Fruit fly (Drosophila melanogaster) whole organism, embryonic: ENCODE data around the gene CG17768.

Experiments
- Atf6 ChIP-seq: fragments of 200-800 bp; sonication (Bioruptor generic); IDR thresholded peaks from 2 replicates; pipeline ENCODE4 v1.3.6; 2022; ENCODE audit warnings: missing biosample characterization, missing genetic modification characterization
- B-H1 ChIP-seq: fragments of 200-800 bp; sonication (Bioruptor generic); IDR thresholded peaks from 3 replicates; pipeline ENCODE4 v1.3.6; 2022; ENCODE audit warnings: missing biosample characterization, missing genetic modification characterization
- CG11456 ChIP-seq: fragments of 200-800 bp; sonication (Bioruptor generic); IDR thresholded peaks from 3 replicates; pipeline ENCODE4 v1.3.6; 2022; ENCODE audit warnings: missing biosample characterization, missing genetic modification characterization
- CG11695 ChIP-seq: fragments of 200-800 bp; sonication (Bioruptor generic); IDR thresholded peaks from 3 replicates; pipeline ENCODE4 v1.3.6; 2022; ENCODE audit warnings: missing biosample characterization, missing genetic modification characterization
- CG12942 ChIP-seq: fragments of 200-800 bp; sonication (Bioruptor generic); optimal IDR thresholded peaks from 3 replicates; lab custom pipeline; 2016; ENCODE audit warnings: missing biosample characterization, missing genetic modification characterization
- CG13296 ChIP-seq: fragments of 200-800 bp; sonication (Bioruptor generic); optimal IDR thresholded peaks from 3 replicates; lab custom pipeline; 2018; ENCODE audit warnings: missing biosample characterization, mild to moderate bottlenecking, missing genetic modification characterization
- CG13775 ChIP-seq: fragments of 200-800 bp; sonication (Bioruptor generic); optimal IDR thresholded peaks from 3 replicates; lab custom pipeline; 2017; ENCODE audit warnings: missing biosample characterization, mild to moderate bottlenecking, missing genetic modification characterization
- CG14014 ChIP-seq: fragments of 200-800 bp; sonication (Bioruptor generic); IDR thresholded peaks from 2 replicates; pipeline ENCODE4 v1.3.6; 2022; ENCODE audit warnings: missing biosample characterization, missing genetic modification characterization
- CG15011 ChIP-seq: fragments of 200-800 bp; sonication (Bioruptor generic); optimal IDR thresholded peaks from 3 replicates; lab custom pipeline; 2018; ENCODE audit warnings: missing biosample characterization, mild to moderate bottlenecking, missing genetic modification characterization
- CG15073 ChIP-seq: fragments of 200-800 bp; sonication (Bioruptor generic); optimal IDR thresholded peaks from 2 replicates; lab custom pipeline; 2016; ENCODE audit warnings: missing biosample characterization, missing genetic modification characterization
- CG1529 ChIP-seq: fragments of 200-800 bp; sonication (Bioruptor generic); optimal IDR thresholded peaks from 3 replicates; lab custom pipeline; 2018; ENCODE audit warnings: missing biosample characterization, missing genetic modification characterization
- CG16815 ChIP-seq: fragments of 200-800 bp; sonication (Bioruptor generic); optimal IDR thresholded peaks from 3 replicates; lab custom pipeline; 2017; ENCODE audit warnings: missing biosample characterization, mild to moderate bottlenecking, missing genetic modification characterization
- CG17612 ChIP-seq: fragments of 200-800 bp; sonication (Bioruptor generic); IDR thresholded peaks from 2 replicates; pipeline ENCODE4 v1.3.6; 2022; ENCODE audit warnings: missing biosample characterization, missing genetic modification characterization
- CG1792 ChIP-seq: fragments of 200-800 bp; sonication (Bioruptor generic); optimal IDR thresholded peaks from 2 replicates; lab custom pipeline; 2016; ENCODE audit warnings: missing biosample characterization, missing genetic modification characterization
- CG5953 ChIP-seq: fragments of 200-800 bp; sonication (Bioruptor generic); IDR thresholded peaks from 2 replicates; pipeline ENCODE4 v1.3.6; 2022; ENCODE audit warnings: missing biosample characterization, missing genetic modification characterization
- CG7963 ChIP-seq: fragments of 200-800 bp; sonication (Bioruptor generic); IDR thresholded peaks from 3 replicates; pipeline ENCODE4 v1.3.6; 2022; ENCODE audit warnings: missing biosample characterization, missing genetic modification characterization; ENCODE audit not compliant: partially characterized antibody
- Chrac-16 ChIP-seq: fragments of 200-800 bp; sonication (Bioruptor generic); optimal IDR thresholded peaks from 3 replicates; lab custom pipeline; 2016; ENCODE audit warnings: missing biosample characterization, missing genetic modification characterization
- CkIIα-i1 ChIP-seq: fragments of 200-800 bp; sonication (Bioruptor generic); IDR thresholded peaks from 2 replicates; pipeline ENCODE4 v1.3.6; 2022; ENCODE audit warnings: missing biosample characterization, missing genetic modification characterization
- ERR ChIP-seq: fragments of 200-800 bp; sonication (Bioruptor generic); optimal IDR thresholded peaks from 2 replicates; lab custom pipeline; 2016; ENCODE audit warnings: missing biosample characterization, missing genetic modification characterization
- Ets65A ChIP-seq: fragments of 200-800 bp; sonication (Bioruptor generic); peaks from one replicate; lab custom pipeline; 2016; ENCODE audit warnings: missing biosample characterization, missing genetic modification characterization
- Gug ChIP-seq: fragments of 200-800 bp; sonication (Bioruptor generic); IDR thresholded peaks from 4 replicates; pipeline ENCODE4 v1.3.6; 2022; ENCODE audit warnings: missing biosample characterization, missing genetic modification characterization
- HLH54F ChIP-seq: fragments of 200-800 bp; sonication (Bioruptor generic); optimal IDR thresholded peaks from 3 replicates; lab custom pipeline; 2016; ENCODE audit warnings: missing biosample characterization, missing genetic modification characterization
- HLHmδ ChIP-seq: fragments of 200-800 bp; sonication (Bioruptor generic); optimal IDR thresholded peaks from 2 replicates; lab custom pipeline; 2018; ENCODE audit warnings: missing biosample characterization, mild to moderate bottlenecking, missing genetic modification characterization, moderate library complexity
- HmgZ ChIP-seq: fragments of 200-800 bp; sonication (Bioruptor generic); optimal IDR thresholded peaks from 2 replicates; lab custom pipeline; 2018; ENCODE audit warnings: missing biosample characterization, mild to moderate bottlenecking, missing genetic modification characterization
- Hr51 ChIP-seq, 2 experiments: fragments of 200-800 bp; sonication (Bioruptor generic); optimal IDR thresholded peaks; 2 replicates in 1 of 2; 3 replicates in 1 of 2; lab custom pipeline; 2016 to 2018; ENCODE audit warnings: missing biosample characterization in 2 of 2, missing genetic modification characterization in 2 of 2, mild to moderate bottlenecking in 1 of 2, moderate library complexity in 1 of 2
- Meics ChIP-seq: fragments of 200-800 bp; sonication (Bioruptor generic); optimal IDR thresholded peaks from 2 replicates; lab custom pipeline; 2017; ENCODE audit warnings: missing biosample characterization, mild to moderate bottlenecking, missing genetic modification characterization
- Nf-YB ChIP-seq: fragments of 200-800 bp; sonication (Bioruptor generic); optimal IDR thresholded peaks from 3 replicates; lab custom pipeline; 2019; ENCODE audit warnings: missing biosample characterization, mild to moderate bottlenecking, missing genetic modification characterization, moderate library complexity
- Opbp ChIP-seq: fragments of 200-800 bp; sonication (Bioruptor generic); IDR thresholded peaks from 3 replicates; pipeline ENCODE4 v1.3.6; 2022; ENCODE audit warnings: missing biosample characterization, missing genetic modification characterization; ENCODE audit not compliant: partially characterized antibody
- Sin3A ChIP-seq: fragments of >200 bp; optimal IDR thresholded peaks from 2 replicates; lab custom pipeline; 2018
- Sry-δ ChIP-seq: fragments of 200-800 bp; sonication (Bioruptor generic); optimal IDR thresholded peaks from 2 replicates; lab custom pipeline; 2016; ENCODE audit warnings: missing biosample characterization, missing genetic modification characterization
- bab2 ChIP-seq: fragments of 200-800 bp; sonication (Bioruptor generic); optimal IDR thresholded peaks from 2 replicates; lab custom pipeline; 2016; ENCODE audit warnings: missing biosample characterization, missing genetic modification characterization
- cato ChIP-seq: fragments of 200-800 bp; sonication (Bioruptor generic); optimal IDR thresholded peaks from 2 replicates; lab custom pipeline; 2016; ENCODE audit warnings: missing biosample characterization, missing genetic modification characterization, borderline replicate concordance
- cg ChIP-seq: fragments of 200-800 bp; sonication (Bioruptor generic); optimal IDR thresholded peaks from 3 replicates; lab custom pipeline; 2019; ENCODE audit warnings: missing biosample characterization, mild to moderate bottlenecking, missing genetic modification characterization, moderate library complexity
- disco-r ChIP-seq: fragments of 200-800 bp; sonication (Bioruptor generic); optimal IDR thresholded peaks from 2 replicates; lab custom pipeline; 2016; ENCODE audit warnings: missing biosample characterization, missing genetic modification characterization
- gt ChIP-seq: fragments of 200-800 bp; sonication (Bioruptor generic); IDR thresholded peaks from 2 replicates; pipeline ENCODE4 v1.3.6; 2022; ENCODE audit warnings: missing biosample characterization, missing genetic modification characterization
- ham ChIP-seq: fragments of 200-800 bp; sonication (Bioruptor generic); IDR thresholded peaks from 2 replicates; pipeline ENCODE4 v1.3.6; 2022; ENCODE audit warnings: missing biosample characterization, missing genetic modification characterization
- ken ChIP-seq: fragments of 200-800 bp; sonication (Bioruptor generic); IDR thresholded peaks from 3 replicates; pipeline ENCODE4 v1.3.6; 2022; ENCODE audit warnings: missing biosample characterization, missing genetic modification characterization
- nerfin-1 ChIP-seq: fragments of 200-800 bp; sonication (Bioruptor generic); optimal IDR thresholded peaks from 3 replicates; lab custom pipeline; 2019; ENCODE audit warnings: missing biosample characterization, mild to moderate bottlenecking, missing genetic modification characterization, moderate library complexity
- p53 ChIP-seq: fragments of 200-800 bp; sonication (Bioruptor generic); optimal IDR thresholded peaks from 2 replicates; lab custom pipeline; 2016; ENCODE audit warnings: missing biosample characterization, missing genetic modification characterization
- peb ChIP-seq: fragments of 200-800 bp; sonication (Bioruptor generic); IDR thresholded peaks from 2 replicates; pipeline ENCODE4 v1.3.6; 2022; ENCODE audit warnings: missing biosample characterization, missing genetic modification characterization
- phol ChIP-seq: fragments of 200-800 bp; sonication (Bioruptor generic); optimal IDR thresholded peaks from 3 replicates; lab custom pipeline; 2018; ENCODE audit warnings: missing biosample characterization, mild to moderate bottlenecking, missing genetic modification characterization, moderate library complexity
- pzg ChIP-seq: fragments of 200-800 bp; sonication (Bioruptor generic); optimal IDR thresholded peaks from 3 replicates; lab custom pipeline; 2018; ENCODE audit warnings: missing biosample characterization, mild to moderate bottlenecking, missing genetic modification characterization, moderate library complexity
- run ChIP-seq: fragments of 200-800 bp; sonication (Bioruptor generic); optimal IDR thresholded peaks from 3 replicates; lab custom pipeline; 2018; ENCODE audit warnings: missing biosample characterization, mild to moderate bottlenecking, missing genetic modification characterization
- shn ChIP-seq: fragments of 200-800 bp; sonication (Bioruptor generic); optimal IDR thresholded peaks from 3 replicates; lab custom pipeline; 2016; ENCODE audit warnings: missing biosample characterization, missing genetic modification characterization
- sim ChIP-seq: fragments of 200-800 bp; sonication (Bioruptor generic); IDR thresholded peaks from 2 replicates; pipeline ENCODE4 v1.3.6; 2022; ENCODE audit warnings: missing biosample characterization, missing genetic modification characterization
- slou ChIP-seq: fragments of 200-800 bp; sonication (Bioruptor generic); optimal IDR thresholded peaks from 3 replicates; lab custom pipeline; 2016; ENCODE audit warnings: missing biosample characterization, missing genetic modification characterization
- tgo ChIP-seq: fragments of 200-800 bp; sonication (Bioruptor generic); IDR thresholded peaks from 3 replicates; pipeline ENCODE4 v1.3.6; 2022; ENCODE audit warnings: missing biosample characterization, missing genetic modification characterization
- tin ChIP-seq: fragments of 200-800 bp; sonication (Bioruptor generic); optimal IDR thresholded peaks from 3 replicates; lab custom pipeline; 2016; ENCODE audit warnings: missing biosample characterization, missing genetic modification characterization
- trh ChIP-seq: fragments of 200-800 bp; sonication (Bioruptor generic); optimal IDR thresholded peaks from 2 replicates; lab custom pipeline; 2016; ENCODE audit warnings: missing biosample characterization, missing genetic modification characterization
- usp ChIP-seq: fragments of >200 bp; optimal IDR thresholded peaks from 2 replicates; lab custom pipeline; 2017; ENCODE audit warnings: missing biosample characterization, missing genetic modification characterization
- wor ChIP-seq: fragments of 200-800 bp; sonication (Bioruptor generic); IDR thresholded peaks from 2 replicates; pipeline ENCODE4 v1.3.6; 2022; ENCODE audit warnings: missing biosample characterization, missing genetic modification characterization

The CG17768 gene

DNA sequence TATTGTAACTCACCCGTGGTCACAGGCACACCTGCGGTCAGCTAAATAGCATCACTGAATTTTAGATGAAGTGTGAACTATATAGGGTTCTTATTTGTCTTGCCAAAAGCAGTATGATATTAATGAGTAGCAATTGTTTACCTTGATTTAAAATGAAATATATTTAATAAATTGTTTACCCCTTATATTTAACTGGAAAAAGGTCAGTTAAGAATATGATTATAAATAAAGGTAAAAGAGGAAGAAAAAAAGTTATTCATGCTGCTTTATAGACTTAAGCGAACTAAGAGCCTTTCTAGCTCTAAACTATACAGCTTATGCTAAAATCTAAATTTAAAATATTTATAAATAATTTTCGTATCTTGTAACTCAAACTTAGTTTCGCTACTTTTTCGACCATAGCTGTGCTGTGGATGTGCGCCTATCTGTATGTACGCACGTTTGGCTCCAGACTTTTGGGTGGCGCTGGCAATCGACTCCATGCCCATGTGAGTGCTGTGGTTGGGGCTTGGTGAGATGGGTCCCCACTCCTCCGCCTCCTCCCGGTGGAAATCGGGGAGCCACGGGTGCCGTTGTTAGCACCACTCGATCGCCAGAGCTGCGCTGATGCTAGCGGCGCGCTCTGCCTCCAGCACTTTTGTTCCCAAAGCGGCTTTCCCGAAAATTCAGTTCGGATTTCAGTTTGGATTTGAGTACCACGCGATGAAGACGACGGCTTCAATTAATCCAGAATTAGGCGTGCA, 37.2 kb upstream of the CG17768 start, which contains the start of gene loh (continued):
- TF ChIP-seq gt, result no peak
- TF ChIP-seq CG1792 (GFP tag; lab: Kevin White, UChicago), result no peak
- TF ChIP-seq CG11456 (GFP tag; lab: Robert Waterston, UW), result no peak
- TF ChIP-seq Atf6, result no peak
- peak; percentile 73 for TF ChIP-seq phol
- TF ChIP-seq disco-r (GFP tag; lab: Kevin White, UChicago), result no peak
- no peak for TF ChIP-seq CG12942 (GFP tag; lab: Kevin White, UChicago)
- 0 out of 2 replicates have a peak, but pooled peaks have one; percentile 23 for TF ChIP-seq peb (GFP tag; lab: Robert Waterston, UW)
- no peak for TF ChIP-seq CG14014 (GFP tag; lab: Robert Waterston, UW)
- TF ChIP-seq cato, result peak; percentile 21
- no peak for TF ChIP-seq HLHmδ (GFP tag; lab: Kevin White, UChicago)
- no peak for TF ChIP-seq p53 (GFP tag; lab: Kevin White, UChicago)
- TF ChIP-seq bab2 (GFP tag; lab: Kevin White, UChicago), result no peak
- no peak for TF ChIP-seq ERR (GFP tag; lab: Kevin White, UChicago)
- TF ChIP-seq Sin3A, result no peak
- TF ChIP-seq Hr51 (GFP tag; optimal IDR thresholded peaks at IDR 0.05; lab: Kevin White, UChicago), result peak in 1 of 2 experiments; percentile 79
- no peak for TF ChIP-seq shn (GFP tag; lab: Kevin White, UChicago)
- TF ChIP-seq CG13296 (GFP tag; lab: Kevin White, UChicago), result peak; percentile 9
- TF ChIP-seq nerfin-1 (tag; lab: Kevin White, UChicago), result no peak
- no peak for TF ChIP-seq usp (GFP tag; lab: Kevin White, UChicago)
- no peak for TF ChIP-seq B-H1 (GFP tag; lab: Robert Waterston, UW)
- no peak for TF ChIP-seq Chrac-16 (GFP tag; lab: Kevin White, UChicago)
- TF ChIP-seq CG17612 (GFP tag; lab: Robert Waterston, UW), result no peak
- no peak for TF ChIP-seq sim
- peak; percentile 7 for TF ChIP-seq trh (GFP tag; lab: Kevin White, UChicago)
- no peak for TF ChIP-seq slou (GFP tag; lab: Kevin White, UChicago)
- no peak for TF ChIP-seq HmgZ (tag; lab: Kevin White, UChicago)
- peak; percentile 18 for TF ChIP-seq CG1529 (GFP tag; lab: Kevin White, UChicago)
- TF ChIP-seq Gug, result no peak
- TF ChIP-seq CG13775 (GFP tag; lab: Kevin White, UChicago), result peak; percentile 32
- no peak for TF ChIP-seq Sry-δ (GFP tag; lab: Kevin White, UChicago)
- no peak for TF ChIP-seq CkIIα-i1 (GFP tag; lab: Robert Waterston, UW)
- no peak for TF ChIP-seq CG15011 (GFP tag; lab: Kevin White, UChicago)
- TF ChIP-seq Meics (GFP tag; lab: Kevin White, UChicago), result no peak
- 0 out of 3 replicates have a peak, but pooled peaks have one; percentile 10 for TF ChIP-seq ken
- TF ChIP-seq tgo (GFP tag; lab: Robert Waterston, UW), result no peak
- no peak for TF ChIP-seq Opbp (GFP tag; lab: Robert Waterston, UW)
- TF ChIP-seq HLH54F (GFP tag; lab: Kevin White, UChicago), result no peak
- TF ChIP-seq CG5953 (GFP tag; lab: Robert Waterston, UW), result no peak
- TF ChIP-seq run, result no peak
- peak; percentile 0 for TF ChIP-seq Ets65A (GFP tag; lab: Kevin White, UChicago)
- TF ChIP-seq pzg (GFP tag; lab: Kevin White, UChicago), result no peak
- no peak for TF ChIP-seq ham (GFP tag; lab: Robert Waterston, UW)
- TF ChIP-seq Nf-YB (GFP tag; lab: Kevin White, UChicago), result peak; percentile 49
- peak; percentile 30 for TF ChIP-seq CG16815
- no peak for TF ChIP-seq wor (GFP tag; lab: Robert Waterston, UW)
- TF ChIP-seq cg, result peak; percentile 3
- peak; percentile 61 for TF ChIP-seq tin (GFP tag; lab: Kevin White, UChicago)
- TF ChIP-seq CG11695 (GFP tag; lab: Robert Waterston, UW), result peak; percentile 49; the same call in 1 of the 3 replicates
- TF ChIP-seq CG7963, result no peak
- TF ChIP-seq CG15073 (GFP tag; lab: Kevin White, UChicago), result no peak
